Fruit fly (Drosophila melanogaster): ENCODE results near the gene Gr8a.

- TF ChIP-seq insv (optimal IDR thresholded peaks at IDR 0.05) (no peak), h (optimal IDR thresholded peaks at IDR 0.05) (no peak), ttk (optimal IDR thresholded peaks at IDR 0.05) (no peak)
These were observed 36.3 kb upstream of the Gr8a start, which contains the start of gene CG12115 for dm6 chrX:9190555-9191184.
